Fruit fly (Drosophila melanogaster) whole organism, wandering third instar larva: ENCODE data around the gene VAChT.

Experiments
- dl ChIP-seq, 2 experiments: fragments of 175-275, 200-275 bp in 1 of 2; fragments of 200-275 bp in 1 of 2; sonication (Bioruptor generic); optimal IDR thresholded peaks; lab custom pipeline; 2018; ENCODE audit warnings: mild to moderate bottlenecking in 2 of 2, missing biosample characterization in 2 of 2, missing genetic modification characterization in 2 of 2, moderate library complexity in 2 of 2; ENCODE audit not compliant: partially characterized antibody in 2 of 2, insufficient read depth in 1 of 2
- h ChIP-seq: fragments of 200-800 bp; sonication (Bioruptor generic); optimal IDR thresholded peaks from 3 replicates; lab custom pipeline; 2016; ENCODE audit warnings: missing biosample characterization, mild to moderate bottlenecking, missing genetic modification characterization
- psq ChIP-seq: fragments of 200-800 bp; sonication (Bioruptor generic); optimal IDR thresholded peaks from 3 replicates; lab custom pipeline; 2017; ENCODE audit warnings: missing biosample characterization, mild to moderate bottlenecking, missing genetic modification characterization, moderate library complexity
- tai ChIP-seq: sonication (Bioruptor generic); optimal IDR thresholded peaks from 2 replicates; lab custom pipeline; 2016; ENCODE audit warnings: missing biosample characterization, missing genetic modification characterization

dm6 chr3R:18749786-18750185 lies 44.5 kb downstream of the VAChT start:
- TF ChIP-seq psq: no peak
- TF ChIP-seq tai (GFP tag; lab: Kevin White, UChicago): no peak
- no peak for TF ChIP-seq dl (GFP tag; optimal IDR thresholded peaks at IDR 0.05; lab: Kevin White, UChicago; ENCODE audit: insufficient read depth in 1 of 2, partially characterized antibody in 2 of 2)
- TF ChIP-seq h (GFP tag; lab: Kevin White, UChicago): no peak
